Worm (Caenorhabditis elegans): ENCODE data around the gene C29E4.17.

The C29E4.17 gene

DNA sequence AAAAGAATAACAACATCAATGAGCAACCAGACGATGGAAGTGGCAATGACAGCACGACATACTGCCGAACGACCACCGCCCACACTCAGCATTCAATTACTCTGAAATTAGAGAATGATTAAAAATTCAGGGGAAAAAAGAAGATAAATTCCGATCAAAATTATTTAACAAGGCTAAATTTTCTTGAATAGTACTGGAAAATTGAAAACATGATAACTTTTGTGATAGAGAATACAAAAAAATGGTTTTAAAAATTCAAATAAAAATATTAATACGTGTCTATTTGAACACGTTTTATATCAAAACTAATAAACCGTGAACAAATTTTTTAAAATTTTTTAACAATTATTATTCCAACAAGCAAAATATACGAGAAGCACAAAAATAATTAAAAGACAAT, 4.6 kb upstream of the C29E4.17 start, which contains the start of gene gly-3:
gly-3 (minus strand) TSS at position 101 of the 400 bp plus-strand sequence.
- TF ChIP-seq nhr-90 (tag; optimal IDR thresholded peaks at IDR 0.05; ENCODE audit: poor library complexity) = no peak

DNA sequence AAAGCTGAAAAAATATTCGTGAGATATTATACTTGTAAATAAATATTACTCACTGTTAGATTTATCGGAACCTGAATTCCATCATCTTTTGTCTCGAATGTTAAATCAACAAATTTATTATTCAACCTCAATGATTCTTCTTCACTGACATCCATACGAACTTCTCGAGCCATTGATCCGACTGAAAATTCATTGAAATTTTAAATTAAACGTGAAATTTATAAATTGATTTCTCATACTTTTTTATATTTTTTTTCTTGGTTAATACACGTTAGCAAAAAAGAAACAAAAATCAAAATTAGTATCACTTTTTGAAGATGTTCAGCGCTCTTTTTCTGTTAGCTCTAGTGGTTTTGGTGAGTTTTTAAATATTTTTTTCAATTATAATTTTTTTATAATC, 2.5 kb upstream of the C29E4.17 start, which contains the start of gene C29E4.14:
C29E4.14 (plus strand) TSS at position 301 of the 400 bp plus-strand sequence.
- no peak for TF ChIP-seq mef-2 (tag; optimal IDR thresholded peaks at IDR 0.05)
- no peak for TF ChIP-seq ceh-88 (GFP tag; IDR thresholded peaks at IDR 0.05)
- no peak for TF ChIP-seq nhr-19 (GFP tag; conservative IDR thresholded peaks at IDR 0.05)
- no peak for TF ChIP-seq tlp-1 (tag; optimal IDR thresholded peaks at IDR 0.05)
- no peak for TF ChIP-seq fkh-10 (GFP tag; optimal IDR thresholded peaks at IDR 0.05)
- TF ChIP-seq lir-3 (tag; optimal IDR thresholded peaks at IDR 0.05; ENCODE audit: poor library complexity) = no peak
- TF ChIP-seq skn-1 (tag; optimal IDR thresholded peaks at IDR 0.05) = no peak
- TF ChIP-seq aha-1 (tag; optimal IDR thresholded peaks at IDR 0.05) = no peak
- no peak for TF ChIP-seq snpc-4 (tag; optimal IDR thresholded peaks at IDR 0.05)
- TF ChIP-seq swsn-7 (tag; optimal IDR thresholded peaks at IDR 0.05) = no peak
- TF ChIP-seq rnt-1 (tag; optimal IDR thresholded peaks at IDR 0.05) = no peak
- TF ChIP-seq hpl-2 (GFP tag; optimal IDR thresholded peaks at IDR 0.05) = no peak
- no peak for TF ChIP-seq ceh-8 (GFP tag; optimal IDR thresholded peaks at IDR 0.05)

DNA sequence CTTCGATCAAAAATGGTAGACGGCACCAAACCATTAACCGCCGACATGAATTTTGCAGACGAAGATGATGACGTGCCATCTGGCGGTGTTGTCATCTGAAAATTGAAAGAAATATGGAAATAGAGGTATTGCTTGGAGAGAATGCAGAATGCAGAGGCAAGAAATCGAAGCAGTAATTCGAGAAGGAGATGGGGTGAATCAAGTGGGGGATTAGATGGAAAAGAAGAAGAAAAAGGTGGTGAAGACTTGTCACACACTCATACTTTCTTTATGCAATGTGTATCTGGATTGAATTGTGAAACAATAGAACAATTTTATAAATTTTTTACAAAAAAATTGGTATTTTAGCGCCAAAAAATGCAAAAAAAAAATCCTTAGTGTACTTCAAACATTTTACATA, 2.5 kb downstream of the C29E4.17 start, which contains the start of gene tag-250:
tag-250 (minus strand) TSS at position 101 of the 400 bp plus-strand sequence.
- TF ChIP-seq nhr-76 (tag; optimal IDR thresholded peaks at IDR 0.05) (no peak), vab-15 (tag; optimal IDR thresholded peaks at IDR 0.05) (no peak), aha-1 (tag; optimal IDR thresholded peaks at IDR 0.05) (no peak), nhr-20 (tag; optimal IDR thresholded peaks at IDR 0.05) (no peak), nhr-47 (tag; optimal IDR thresholded peaks at IDR 0.05) (no peak), rnt-1 (tag; optimal IDR thresholded peaks at IDR 0.05) (no peak), nhr-77 (tag; optimal IDR thresholded peaks at IDR 0.05) (no peak), fkh-8 (tag; optimal IDR thresholded peaks at IDR 0.05) (no peak), isw-1 (GFP tag; IDR thresholded peaks at IDR 0.05) (no peak), ztf-11 (tag; optimal IDR thresholded peaks at IDR 0.05) (no peak), pag-3 (tag; optimal IDR thresholded peaks at IDR 0.05; ENCODE audit: borderline replicate concordance, insufficient read depth) (no peak), grh-1 (GFP tag; IDR thresholded peaks at IDR 0.05) (no peak), lsy-2 (tag; optimal IDR thresholded peaks at IDR 0.05) (no peak), C04F5.9 (tag; optimal IDR thresholded peaks at IDR 0.05) (no peak), C34B4.2 (tag; optimal IDR thresholded peaks at IDR 0.05) (no peak), nhr-84 (tag; optimal IDR thresholded peaks at IDR 0.05) (no peak)

DNA sequence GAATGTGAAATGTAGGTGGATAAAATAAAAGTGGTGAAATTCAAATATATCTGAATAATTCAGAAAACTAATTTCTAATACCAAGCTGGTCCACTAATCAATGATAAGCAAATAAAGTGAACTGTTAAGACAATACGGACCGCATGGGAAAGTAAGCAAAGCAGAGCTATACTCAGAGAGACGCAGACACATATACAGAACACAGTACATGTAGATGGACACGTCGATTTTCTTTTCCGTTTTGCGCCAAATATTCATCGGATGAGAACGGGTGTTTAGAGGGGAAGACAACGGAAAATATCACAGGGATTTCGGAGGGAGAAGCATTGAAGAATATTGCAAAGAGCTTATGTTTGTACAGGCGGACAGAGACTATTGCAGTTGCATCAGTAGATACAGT, 3.7 kb downstream of the C29E4.17 start:
- TF ChIP-seq mef-2 (tag; optimal IDR thresholded peaks at IDR 0.05) (no peak), blmp-1 (tag; optimal IDR thresholded peaks at IDR 0.05) (peak; percentile 27)

DNA sequence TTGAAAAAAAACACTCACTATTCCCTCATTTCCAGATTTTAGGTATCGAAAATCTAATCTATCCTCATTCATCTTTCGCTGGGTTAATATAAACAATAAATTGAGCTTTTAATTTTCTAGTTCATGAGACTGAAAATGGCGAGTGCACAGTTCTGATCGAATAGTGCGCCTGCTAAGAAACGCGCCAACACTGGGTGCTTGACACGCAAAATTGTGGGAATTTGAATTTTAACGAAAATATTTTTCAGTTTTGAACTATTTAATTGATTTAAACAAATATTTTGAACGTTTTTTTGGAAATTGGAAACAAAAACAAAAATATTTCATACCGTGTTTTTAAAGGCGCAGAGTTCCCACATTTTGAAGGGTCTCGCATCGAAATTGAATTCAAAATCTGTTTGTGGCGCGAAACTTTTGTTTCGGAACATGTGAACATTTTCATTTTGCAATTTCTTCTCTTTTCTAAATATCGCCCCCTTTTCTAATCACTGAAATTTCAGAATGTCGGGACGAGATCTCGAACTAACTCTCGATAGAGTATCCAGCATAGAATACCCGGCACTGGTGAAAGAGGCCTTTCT, 6.3 kb downstream of the C29E4.17 start, which contains the start of the genes C29E4.13 and npp-15:
C29E4.13 (minus strand) TSS at position 169 of the 581 bp plus-strand sequence.
npp-15 (plus strand) TSS at position 495 of the 581 bp plus-strand sequence.
- TF ChIP-seq dpl-1 (GFP tag; optimal IDR thresholded peaks at IDR 0.05) = peak; percentile 56 to 87 (median 83)
- TF ChIP-seq snu-23 (GFP tag; optimal IDR thresholded peaks at IDR 0.05) = peak; percentile 63
- TF ChIP-seq swsn-7 (tag; optimal IDR thresholded peaks at IDR 0.05) = peak; percentile 34
- TF ChIP-seq lsy-2 (tag; optimal IDR thresholded peaks at IDR 0.05) = peak; percentile 64 to 74
- peak; percentile 64 for TF ChIP-seq rnt-1 (tag; optimal IDR thresholded peaks at IDR 0.05)
- TF ChIP-seq mdl-1 (tag; optimal IDR thresholded peaks at IDR 0.05) = peak in 1 of 2 experiments; percentile 17
- TF ChIP-seq ceh-63 (GFP tag; optimal IDR thresholded peaks at IDR 0.05) = no peak
- no peak for TF ChIP-seq egl-27 (tag; optimal IDR thresholded peaks at IDR 0.05)
- no peak for TF ChIP-seq unc-62 (GFP tag; optimal IDR thresholded peaks at IDR 0.05)
- TF ChIP-seq blmp-1 (tag; optimal IDR thresholded peaks at IDR 0.05) = peak; percentile 33
- no peak for TF ChIP-seq nhr-11 (tag; optimal IDR thresholded peaks at IDR 0.05)
- no peak for TF ChIP-seq ces-1 (GFP tag; optimal IDR thresholded peaks at IDR 0.05)
- TF ChIP-seq irx-1 (tag; optimal IDR thresholded peaks at IDR 0.05) = no peak
- TF ChIP-seq lin-39 (tag; optimal IDR thresholded peaks at IDR 0.05) = peak; percentile 29
- TF ChIP-seq Y116A8C.19 (tag; optimal IDR thresholded peaks at IDR 0.05; ENCODE audit: borderline replicate concordance) = no peak
- no peak for TF ChIP-seq fos-1 (tag; optimal IDR thresholded peaks at IDR 0.05)
- TF ChIP-seq unc-30 (tag; optimal IDR thresholded peaks at IDR 0.05) = no peak
- TF ChIP-seq pag-3 (tag; optimal IDR thresholded peaks at IDR 0.05; ENCODE audit: borderline replicate concordance, insufficient read depth) = no peak
- TF ChIP-seq ceh-82 (tag; optimal IDR thresholded peaks at IDR 0.05) = peak in 1 of 3 experiments; percentile 35
- peak; percentile 15 for TF ChIP-seq unc-86 (tag; optimal IDR thresholded peaks at IDR 0.05)
- TF ChIP-seq vab-15 (tag; optimal IDR thresholded peaks at IDR 0.05) = no peak

Data from whole organism, L1 larva.